Worm (Caenorhabditis elegans): ENCODE measurements around the gene npp-26.

ce11 chrIV:4760378-4761084 lies 4.0 kb upstream of the npp-26 start, which contains the start of the genes memi-1 and cyp-31A3:
- TF ChIP-seq ama-1 (optimal IDR thresholded peaks at IDR 0.05) (no peak), nhr-77 (tag; optimal IDR thresholded peaks at IDR 0.05) (no peak), unc-39 (tag; optimal IDR thresholded peaks at IDR 0.05) (no peak), dve-1 (tag; optimal IDR thresholded peaks at IDR 0.05; ENCODE audit: insufficient read depth) (no peak), nhr-10 (tag; optimal IDR thresholded peaks at IDR 0.05) (no peak), mep-1 (tag; optimal IDR thresholded peaks at IDR 0.05) (no peak)
